Fruit fly (Drosophila melanogaster): ENCODE data around the gene Blos4.

Gene Blos4

DNA sequence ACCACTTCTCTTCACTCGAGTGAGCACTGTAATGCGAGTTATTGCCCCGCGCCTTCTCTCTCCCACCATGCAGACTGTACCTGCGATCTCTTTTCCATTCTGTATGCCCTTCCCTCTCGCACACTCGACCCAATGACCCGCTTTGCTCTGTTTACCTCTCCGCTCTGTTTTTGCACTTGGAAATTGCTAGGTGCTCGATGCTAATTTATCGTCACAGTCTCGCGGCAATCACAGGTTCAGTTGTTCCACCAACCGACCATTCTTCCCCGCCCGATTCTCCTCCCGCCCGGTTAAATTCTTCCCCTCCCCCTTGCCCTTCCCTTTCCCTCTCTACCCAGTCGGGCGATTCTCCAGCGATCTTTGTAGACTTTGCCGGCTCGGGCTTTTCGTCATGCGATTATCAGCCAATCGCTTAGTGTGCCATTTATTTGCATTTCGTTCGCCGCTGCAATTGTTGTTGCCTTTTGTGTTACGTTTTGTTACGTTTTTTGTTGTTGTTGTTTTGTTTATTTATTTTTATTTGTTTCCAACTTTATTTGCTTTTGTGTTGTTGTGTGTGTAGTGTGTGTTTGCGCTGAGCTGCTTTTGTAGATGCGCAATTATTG, 11.0 kb upstream of the Blos4 start:
- TF ChIP-seq EcR (GFP tag; optimal IDR thresholded peaks at IDR 0.05) = no peak
- TF ChIP-seq Dll (optimal IDR thresholded peaks at IDR 0.05) = no peak
- TF ChIP-seq psq (optimal IDR thresholded peaks at IDR 0.05) = no peak
- no peak for TF ChIP-seq CG8478 (optimal IDR thresholded peaks at IDR 0.05)
- no peak for TF ChIP-seq pan (optimal IDR thresholded peaks at IDR 0.05)
- TF ChIP-seq usp (GFP tag; optimal IDR thresholded peaks at IDR 0.05) = no peak

DNA sequence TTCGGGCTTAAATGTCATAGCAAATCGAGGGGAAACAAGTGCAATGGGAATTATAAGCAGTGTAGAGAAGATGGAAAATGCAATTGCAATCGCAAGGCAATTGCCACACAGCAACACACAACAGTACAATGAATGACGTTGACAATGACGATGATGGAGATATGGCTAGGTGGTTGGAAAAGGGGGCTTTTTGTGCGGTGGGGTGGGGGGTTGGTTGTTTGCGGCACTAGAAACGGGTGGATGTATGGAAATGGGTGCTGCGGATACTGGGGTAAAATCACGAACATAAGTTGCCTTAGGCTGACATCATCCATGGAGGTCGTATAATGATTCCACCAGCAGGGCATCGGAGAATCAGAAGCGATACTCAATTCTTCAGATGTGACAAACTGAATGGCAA, 9.7 kb upstream of the Blos4 start:
- no peak for TF ChIP-seq Dll (optimal IDR thresholded peaks at IDR 0.05)
- TF ChIP-seq CG8478 (optimal IDR thresholded peaks at IDR 0.05) = no peak
- no peak for TF ChIP-seq usp (GFP tag; optimal IDR thresholded peaks at IDR 0.05)
- TF ChIP-seq pan (optimal IDR thresholded peaks at IDR 0.05) = no peak
- no peak for TF ChIP-seq psq (optimal IDR thresholded peaks at IDR 0.05)
- TF ChIP-seq EcR (GFP tag; optimal IDR thresholded peaks at IDR 0.05) = no peak

DNA sequence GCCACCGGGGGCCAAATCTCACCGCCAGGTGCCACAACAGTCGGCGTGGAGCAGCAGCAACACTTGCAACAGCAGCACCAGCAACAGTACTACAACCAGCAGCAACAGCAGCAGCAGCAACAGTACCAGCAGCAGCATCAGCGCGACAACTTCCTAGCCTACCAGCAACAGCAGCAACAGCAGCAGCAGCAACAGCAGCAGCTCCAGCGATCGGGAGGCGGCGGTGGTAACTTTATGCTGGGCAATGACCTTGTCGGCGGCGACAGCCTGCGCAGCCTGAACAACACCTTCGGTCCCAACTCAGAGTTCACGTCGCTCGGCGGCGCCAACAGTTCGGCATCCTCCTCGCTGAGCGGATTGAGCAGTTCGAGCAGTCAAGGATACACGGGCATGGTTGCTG, 8.8 kb upstream of the Blos4 start:
- no peak for TF ChIP-seq psq (optimal IDR thresholded peaks at IDR 0.05)
- TF ChIP-seq Dll (optimal IDR thresholded peaks at IDR 0.05) = no peak
- TF ChIP-seq CG8478 (optimal IDR thresholded peaks at IDR 0.05) = no peak
- TF ChIP-seq usp (GFP tag; optimal IDR thresholded peaks at IDR 0.05) = no peak

DNA sequence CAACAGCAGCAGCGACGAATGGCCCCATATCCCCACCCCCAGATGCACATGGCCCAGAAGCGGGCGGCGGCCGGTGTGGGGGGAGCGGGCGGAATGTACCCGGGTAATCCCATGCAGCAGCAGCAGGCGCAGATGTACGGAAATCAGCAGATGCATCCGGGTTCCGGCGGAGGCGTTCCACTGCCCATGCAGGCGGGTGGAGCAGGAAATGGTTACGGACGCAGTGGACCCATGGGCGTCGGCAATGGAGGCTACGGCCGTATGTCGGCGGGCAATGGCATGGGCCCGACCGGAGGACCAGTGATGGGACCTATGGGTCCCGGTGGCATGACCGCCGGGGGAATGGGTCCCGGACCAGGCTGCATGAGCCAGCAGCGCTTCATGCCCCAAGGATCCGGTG, 7.4 kb upstream of the Blos4 start:
- TF ChIP-seq EcR (GFP tag; optimal IDR thresholded peaks at IDR 0.05) (no peak), CG8478 (optimal IDR thresholded peaks at IDR 0.05) (no peak), Dll (optimal IDR thresholded peaks at IDR 0.05) (no peak), psq (optimal IDR thresholded peaks at IDR 0.05) (no peak), pan (optimal IDR thresholded peaks at IDR 0.05) (no peak), usp (GFP tag; optimal IDR thresholded peaks at IDR 0.05) (no peak)

DNA sequence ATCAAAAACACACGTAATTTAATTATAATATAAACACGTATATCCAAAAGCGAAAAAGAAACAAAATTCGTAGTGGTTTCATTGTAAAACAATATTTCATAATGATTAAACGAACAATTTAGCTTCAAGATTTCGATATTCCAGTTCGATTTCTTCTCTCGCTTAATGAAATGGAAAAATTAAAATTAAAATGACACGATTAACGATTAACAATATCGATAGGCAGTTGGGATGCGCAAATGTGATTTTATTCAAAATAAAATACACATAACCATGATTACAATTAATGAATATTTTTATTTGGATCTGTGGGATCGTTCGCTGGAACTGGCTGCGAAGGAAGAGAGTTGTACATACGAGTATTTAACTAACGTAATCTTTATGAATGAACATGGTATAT, 2.8 kb upstream of the Blos4 start:
- TF ChIP-seq pan (optimal IDR thresholded peaks at IDR 0.05) = no peak
- TF ChIP-seq usp (GFP tag; optimal IDR thresholded peaks at IDR 0.05) = no peak
- no peak for TF ChIP-seq Dll (optimal IDR thresholded peaks at IDR 0.05)
- TF ChIP-seq EcR (GFP tag; optimal IDR thresholded peaks at IDR 0.05) = no peak
- no peak for TF ChIP-seq psq (optimal IDR thresholded peaks at IDR 0.05)
- no peak for TF ChIP-seq CG8478 (optimal IDR thresholded peaks at IDR 0.05)

DNA sequence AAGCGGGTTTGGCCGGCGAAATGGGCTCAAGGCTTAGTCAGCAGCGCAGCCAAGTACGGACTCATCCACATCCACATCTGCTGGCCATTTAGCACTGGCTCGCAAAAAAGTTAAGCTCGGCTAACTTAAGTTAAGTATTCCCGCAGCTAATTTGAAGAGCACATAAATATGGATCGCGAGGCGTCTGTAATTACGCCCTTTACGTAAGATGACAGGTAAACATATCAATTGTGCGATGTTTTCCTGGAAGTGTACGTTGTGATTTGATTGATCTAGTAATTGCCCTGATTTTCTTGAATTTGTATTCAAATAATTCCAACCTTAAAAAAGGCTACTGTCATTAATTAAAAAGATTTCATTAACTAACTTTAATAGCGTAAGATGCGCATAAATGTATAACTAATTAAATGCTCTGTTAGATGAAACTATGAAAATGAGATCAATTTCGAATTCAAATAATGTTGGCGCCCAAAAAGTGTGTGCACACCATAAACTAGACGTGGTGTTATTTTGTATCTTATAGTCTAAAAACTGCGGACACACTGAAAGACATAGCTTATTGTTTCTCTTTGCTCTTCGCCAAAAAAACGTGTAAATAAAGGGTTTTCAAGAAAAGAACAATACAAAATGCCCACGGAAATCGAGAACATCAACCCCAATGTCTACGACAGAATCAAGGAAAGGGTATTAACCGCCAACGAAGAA, 3.6 kb downstream of the Blos4 start, which contains the start of the genes CG6409 and galla-2:
Gene CG6409 (minus strand): TSS at position 51 of the 705 bp plus-strand sequence.
Gene galla-2 (plus strand): TSS at position 555 of the 705 bp plus-strand sequence.
- TF ChIP-seq pan (optimal IDR thresholded peaks at IDR 0.05) (no peak), psq (optimal IDR thresholded peaks at IDR 0.05) (no peak), EcR (GFP tag; optimal IDR thresholded peaks at IDR 0.05) (no peak), usp (GFP tag; optimal IDR thresholded peaks at IDR 0.05) (no peak), CG8478 (optimal IDR thresholded peaks at IDR 0.05) (no peak), Dll (optimal IDR thresholded peaks at IDR 0.05) (no peak)

DNA sequence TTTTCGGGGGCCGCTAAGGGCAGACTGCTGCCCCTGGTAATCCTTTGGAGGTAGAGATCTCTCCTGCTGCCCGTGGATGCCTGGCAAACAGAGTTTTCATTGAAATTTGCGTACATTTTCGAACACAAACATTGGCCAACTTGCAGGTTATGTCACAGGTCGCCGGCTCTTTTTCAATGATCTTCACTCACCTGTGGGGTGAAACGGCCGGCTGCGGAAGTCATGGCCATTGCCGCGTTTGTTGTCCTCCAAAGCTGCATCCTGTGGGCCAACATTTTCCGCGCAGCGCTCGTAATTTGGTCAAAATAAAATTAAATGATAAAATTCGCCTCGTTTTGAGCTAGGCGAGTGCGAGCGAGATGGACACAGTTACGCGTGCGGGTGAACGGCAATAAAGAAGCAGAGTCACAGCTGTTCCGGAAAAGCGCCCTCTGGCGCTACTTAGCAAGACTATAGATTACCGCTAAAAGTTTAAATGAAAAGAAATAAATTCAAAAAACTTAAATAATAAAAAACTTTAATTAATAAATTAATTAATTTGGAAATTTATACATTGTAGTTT, 6.9 kb downstream of the Blos4 start:
- TF ChIP-seq pan (optimal IDR thresholded peaks at IDR 0.05) = no peak
- TF ChIP-seq psq (optimal IDR thresholded peaks at IDR 0.05) = no peak
- no peak for TF ChIP-seq CG8478 (optimal IDR thresholded peaks at IDR 0.05)

DNA sequence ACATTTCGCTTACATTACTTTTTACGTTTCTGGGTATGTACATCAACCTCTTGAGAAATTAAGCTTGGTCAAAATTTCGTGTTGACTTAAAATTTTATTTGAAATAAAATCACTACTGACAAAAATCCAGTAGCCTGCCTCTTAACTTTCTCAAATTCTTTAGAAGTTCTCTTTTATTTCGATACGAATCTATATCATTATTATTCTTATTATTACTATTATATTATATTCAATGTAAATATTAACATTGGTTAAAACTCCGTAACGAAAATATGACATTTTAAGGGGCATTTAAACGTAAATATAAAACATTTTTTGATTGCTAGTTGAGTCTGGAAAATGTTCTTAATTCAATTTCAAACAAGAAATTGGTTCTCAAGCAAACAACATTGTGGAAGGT, 7.5 kb downstream of the Blos4 start, which contains the start of gene OXA1L:
Gene OXA1L (minus strand): TSS at position 101 of the 400 bp plus-strand sequence.
- TF ChIP-seq pan (optimal IDR thresholded peaks at IDR 0.05) = no peak
- no peak for TF ChIP-seq psq (optimal IDR thresholded peaks at IDR 0.05)
- no peak for TF ChIP-seq usp (GFP tag; optimal IDR thresholded peaks at IDR 0.05)
- no peak for TF ChIP-seq EcR (GFP tag; optimal IDR thresholded peaks at IDR 0.05)
- TF ChIP-seq Dll (optimal IDR thresholded peaks at IDR 0.05) = no peak
- no peak for TF ChIP-seq CG8478 (optimal IDR thresholded peaks at IDR 0.05)

DNA sequence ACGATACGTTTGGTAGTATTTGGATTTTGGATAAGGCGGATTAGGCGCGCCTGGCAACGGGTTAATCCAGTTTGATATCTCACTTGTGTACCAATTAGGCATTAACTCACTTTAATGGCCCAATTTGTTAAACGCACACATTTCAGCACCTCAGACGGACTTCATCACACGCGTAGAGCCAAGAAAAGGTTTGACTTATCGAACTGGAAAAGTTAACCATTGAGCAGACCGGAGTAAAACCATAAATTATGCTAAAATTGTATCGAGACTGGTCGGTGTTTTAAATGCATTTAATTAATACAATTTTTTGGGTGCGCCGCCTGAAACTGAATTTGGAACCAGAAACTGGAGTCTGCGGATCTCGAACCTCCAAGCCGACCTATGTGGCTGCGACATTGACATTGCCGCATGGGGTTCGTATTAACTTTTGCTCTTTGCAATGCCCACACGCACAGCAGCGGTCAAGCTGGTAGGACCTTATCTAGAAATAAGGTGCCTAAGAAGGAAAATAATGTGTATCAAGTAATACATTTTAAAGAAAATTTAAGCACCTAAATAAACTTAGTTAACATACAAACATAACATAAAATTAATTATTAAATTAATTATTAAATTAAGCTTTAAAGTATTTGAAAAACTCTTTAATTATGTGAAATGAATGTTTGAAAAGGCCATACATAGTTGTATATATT, 10.3 kb downstream of the Blos4 start:
- TF ChIP-seq EcR (GFP tag; optimal IDR thresholded peaks at IDR 0.05) (no peak), Dll (optimal IDR thresholded peaks at IDR 0.05) (no peak), usp (GFP tag; optimal IDR thresholded peaks at IDR 0.05) (no peak), CG8478 (optimal IDR thresholded peaks at IDR 0.05) (no peak)

DNA sequence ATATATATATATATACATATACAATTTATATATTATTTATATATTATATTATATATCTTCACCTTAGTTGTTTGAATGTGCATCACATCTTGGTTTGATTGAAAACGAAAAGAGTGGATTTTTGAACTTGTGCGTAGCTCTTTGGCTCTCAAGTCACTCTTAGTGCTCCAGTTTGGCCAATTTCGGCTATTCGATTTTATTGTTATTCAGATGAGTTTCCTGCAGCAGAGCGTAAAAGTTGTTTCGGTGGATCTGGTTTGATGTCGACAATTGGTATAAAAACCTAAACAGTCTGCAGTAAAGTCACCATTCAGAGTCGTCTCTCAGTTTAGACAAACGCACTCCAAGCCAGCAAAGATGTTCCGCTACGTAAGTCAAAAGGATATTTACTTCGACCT, 10.8 kb downstream of the Blos4 start, which contains the start of gene Cpr67Fa1:
Gene Cpr67Fa1 (plus strand): TSS at position 299 of the 398 bp plus-strand sequence.
- TF ChIP-seq CG8478 (optimal IDR thresholded peaks at IDR 0.05) = no peak
- no peak for TF ChIP-seq usp (GFP tag; optimal IDR thresholded peaks at IDR 0.05)
- no peak for TF ChIP-seq pan (optimal IDR thresholded peaks at IDR 0.05)
- no peak for TF ChIP-seq EcR (GFP tag; optimal IDR thresholded peaks at IDR 0.05)
- no peak for TF ChIP-seq Dll (optimal IDR thresholded peaks at IDR 0.05)
- TF ChIP-seq psq (optimal IDR thresholded peaks at IDR 0.05) = no peak

DNA sequence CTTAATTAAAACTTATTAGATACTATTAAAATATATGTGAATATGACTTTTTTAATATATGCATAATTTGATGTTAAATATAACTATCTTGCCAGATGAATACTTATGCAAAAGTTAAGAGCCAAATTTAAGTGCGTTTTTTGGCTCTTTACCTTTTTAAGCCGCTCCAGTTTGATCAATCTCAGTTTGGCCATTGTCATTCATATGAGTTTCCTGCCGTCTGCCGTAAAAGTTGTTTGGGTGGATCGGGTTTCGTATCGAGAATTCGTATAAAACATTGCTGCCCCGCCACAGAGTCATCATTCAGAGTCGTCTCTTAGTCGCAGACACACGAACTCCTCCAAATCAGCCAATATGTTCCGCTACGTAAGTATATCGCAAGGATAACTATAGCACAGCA, 12.5 kb downstream of the Blos4 start, which contains the start of gene Cpr67Fa2:
Gene Cpr67Fa2 (plus strand): TSS at position 301 of the 400 bp plus-strand sequence.
- TF ChIP-seq Dll (optimal IDR thresholded peaks at IDR 0.05) (no peak), EcR (GFP tag; optimal IDR thresholded peaks at IDR 0.05) (no peak), usp (GFP tag; optimal IDR thresholded peaks at IDR 0.05) (no peak), psq (optimal IDR thresholded peaks at IDR 0.05) (no peak), CG8478 (optimal IDR thresholded peaks at IDR 0.05) (no peak)

Measured in whole organism.